Worm (Caenorhabditis elegans) whole organism, early embryonic: ENCODE results near the gene paqr-2.

ENCODE experiments used
- ama-1 ChIP-seq: fragments of 150-350 bp; optimal IDR thresholded peaks from 2 replicates; lab custom pipeline; 2014
- ceh-13 ChIP-seq: fragments of 200-800 bp; sonication (Bioruptor generic); optimal IDR thresholded peaks from 2 replicates; lab custom pipeline; 2018; ENCODE audit warnings: mild to moderate bottlenecking, missing genetic modification characterization, missing compliant biosample characterization
- ceh-36 ChIP-seq: sonication (generic microtip); optimal IDR thresholded peaks from 2 replicates; lab custom pipeline; 2016; ENCODE audit warnings: missing genetic modification characterization, inconsistent platforms, missing compliant biosample characterization
- ets-7 ChIP-seq: sonication (generic microtip); optimal IDR thresholded peaks from 2 replicates; lab custom pipeline; 2016; ENCODE audit warnings: missing genotype, missing genetic modification characterization, missing compliant biosample characterization
- flt-1 ChIP-seq: fragments of 200-800 bp; sonication (Bioruptor generic); IDR thresholded peaks from 2 replicates; pipeline ENCODE4 v1.3.6; 2022; ENCODE audit warnings: missing genetic modification characterization, missing compliant biosample characterization
- hmg-4 ChIP-seq: fragments of 200-800 bp; sonication (Bioruptor generic); optimal IDR thresholded peaks from 2 replicates; lab custom pipeline; 2018; ENCODE audit warnings: mild to moderate bottlenecking, missing genetic modification characterization, missing compliant biosample characterization
- hnd-1 ChIP-seq: sonication (generic microtip); optimal IDR thresholded peaks from 2 replicates; lab custom pipeline; 2016; ENCODE audit warnings: missing genetic modification characterization, missing compliant biosample characterization
- pes-1 ChIP-seq: fragments of 200-800 bp; sonication (Bioruptor generic); IDR thresholded peaks from 2 replicates; pipeline ENCODE4 v1.3.6; 2022; ENCODE audit warnings: missing genetic modification reagents, missing genetic modification characterization, missing compliant biosample characterization
- tbx-11 ChIP-seq: fragments of 200-800 bp; sonication (Bioruptor generic); IDR thresholded peaks from 2 replicates; pipeline ENCODE4 v1.3.6; 2022; ENCODE audit warnings: missing genetic modification characterization, missing compliant biosample characterization
- tbx-37 ChIP-seq: fragments of 200-800 bp; sonication (Bioruptor generic); conservative IDR thresholded peaks from 2 replicates; pipeline ENCODE4 v1.3.6; 2022; ENCODE audit warnings: missing genetic modification reagents, missing genetic modification characterization, missing compliant biosample characterization
- tra-4 ChIP-seq: sonication (generic microtip); optimal IDR thresholded peaks from 2 replicates; lab custom pipeline; 2017; ENCODE audit warnings: missing genetic modification characterization, missing compliant biosample characterization

DNA sequence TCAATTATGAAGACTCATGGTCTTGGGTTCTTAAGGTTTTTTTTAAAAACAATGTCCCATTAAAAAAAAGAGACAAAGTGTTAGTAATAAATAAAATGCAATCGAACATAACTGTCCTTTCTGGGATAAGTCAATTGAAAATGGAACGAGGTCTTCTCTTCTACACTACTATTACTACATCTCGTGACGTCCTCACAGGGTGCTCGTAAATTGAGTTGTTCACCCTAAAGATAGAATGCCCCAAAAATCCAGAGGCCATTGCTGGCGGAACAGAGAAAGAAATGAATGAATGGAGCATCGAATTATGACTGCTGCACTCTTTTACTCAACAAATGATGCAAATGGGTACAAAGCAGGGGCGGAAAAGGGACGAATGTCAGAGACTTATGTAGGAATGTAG lies 22.7 kb upstream of the paqr-2 start:
- TF ChIP-seq ets-7, result no peak
- no peak for TF ChIP-seq ama-1 (lab: Kevin White, UChicago)
- no peak for TF ChIP-seq hmg-4 (GFP tag; lab: Kevin White, UChicago)
- no peak for TF ChIP-seq pes-1
- no peak for TF ChIP-seq ceh-13 (GFP tag; lab: Kevin White, UChicago)
- no peak for TF ChIP-seq ceh-36
- no peak for TF ChIP-seq flt-1 (GFP tag; lab: Robert Waterston, UW)
- TF ChIP-seq tra-4, result no peak
- TF ChIP-seq hnd-1, result no peak
- no peak for TF ChIP-seq tbx-11 (GFP tag; lab: Robert Waterston, UW)
- TF ChIP-seq tbx-37, result no peak
